Fruit fly (Drosophila melanogaster) whole organism, adult: ENCODE results near the gene Strump.

Source experiments
- CG11617 ChIP-seq: fragments of 200-800 bp; sonication (Bioruptor generic); optimal IDR thresholded peaks from 2 replicates; lab custom pipeline; 2017; ENCODE audit warnings: mild to moderate bottlenecking, missing biosample characterization, missing genetic modification reagents, missing genetic modification characterization
- CG12768 ChIP-seq: fragments of 200-800 bp; sonication (Bioruptor generic); optimal IDR thresholded peaks from 2 replicates; lab custom pipeline; 2017; ENCODE audit warnings: missing biosample characterization, missing genetic modification characterization, mild to moderate bottlenecking, moderate library complexity, missing genetic modification reagents
- CG14711 ChIP-seq: fragments of 200-800 bp; sonication (Bioruptor generic); optimal IDR thresholded peaks from 2 replicates; lab custom pipeline; 2018; ENCODE audit warnings: missing biosample characterization, mild to moderate bottlenecking, missing genetic modification characterization, moderate library complexity
- CG1620 ChIP-seq: fragments of 200-800 bp; sonication (Bioruptor generic); optimal IDR thresholded peaks from 2 replicates; lab custom pipeline; 2016; ENCODE audit warnings: missing biosample characterization, missing genetic modification characterization
- CG33017 ChIP-seq: fragments of 200-800 bp; sonication (Bioruptor generic); optimal IDR thresholded peaks from 2 replicates; lab custom pipeline; 2018; ENCODE audit warnings: missing biosample characterization, mild to moderate bottlenecking, missing genetic modification characterization, moderate library complexity
- CG5204 ChIP-seq: fragments of 200-800 bp; sonication (Bioruptor generic); optimal IDR thresholded peaks from 2 replicates; lab custom pipeline; 2016; ENCODE audit warnings: missing biosample characterization, missing genetic modification characterization
- CG7045 ChIP-seq: fragments of 200-800 bp; sonication (Bioruptor generic); optimal IDR thresholded peaks from 2 replicates; lab custom pipeline; 2017; ENCODE audit warnings: missing biosample characterization, mild to moderate bottlenecking, missing genetic modification characterization
- CG7101 ChIP-seq: fragments of 200-800 bp; sonication (Bioruptor generic); optimal IDR thresholded peaks from 2 replicates; lab custom pipeline; 2018; ENCODE audit warnings: missing biosample characterization, mild to moderate bottlenecking, missing genetic modification characterization, moderate library complexity
- Clk ChIP-seq: fragments of 200-800 bp; sonication (Bioruptor generic); optimal IDR thresholded peaks from 2 replicates; lab custom pipeline; 2017; ENCODE audit warnings: missing biosample characterization, missing genetic modification characterization
- Crg-1 ChIP-seq: fragments of 200-800 bp; sonication (Bioruptor generic); optimal IDR thresholded peaks from 2 replicates; lab custom pipeline; 2016; ENCODE audit warnings: missing biosample characterization, missing genetic modification characterization
- Hr96 ChIP-seq: fragments of 200-800 bp; sonication (Bioruptor generic); optimal IDR thresholded peaks from 2 replicates; lab custom pipeline; 2016; ENCODE audit warnings: missing biosample characterization, missing genetic modification characterization
- Mnt ChIP-seq: fragments of 200-800 bp; sonication (Bioruptor generic); optimal IDR thresholded peaks from 2 replicates; lab custom pipeline; 2016; ENCODE audit warnings: missing biosample characterization, mild to moderate bottlenecking, missing genetic modification characterization
- bab1 ChIP-seq: fragments of 200-800 bp; sonication (Bioruptor generic); optimal IDR thresholded peaks from 3 replicates; lab custom pipeline; 2019; ENCODE audit warnings: missing biosample characterization, mild to moderate bottlenecking, missing genetic modification characterization, moderate library complexity
- cic ChIP-seq: fragments of 200-800 bp; sonication (Bioruptor generic); optimal IDR thresholded peaks from 2 replicates; lab custom pipeline; 2017; ENCODE audit warnings: missing biosample characterization, mild to moderate bottlenecking, missing genetic modification characterization, moderate library complexity
- cnc ChIP-seq, 2 experiments: fragments of >200 bp; optimal IDR thresholded peaks; 2 replicates each; lab custom pipeline; 2017
- kay ChIP-seq: fragments of 200-800 bp; sonication (Bioruptor generic); peaks from one replicate; lab custom pipeline; 2016; ENCODE audit warnings: missing biosample characterization, missing genetic modification characterization, borderline replicate concordance
- ovo ChIP-seq: fragments of 200-800 bp; sonication (Bioruptor generic); optimal IDR thresholded peaks from 2 replicates; lab custom pipeline; 2016; ENCODE audit warnings: missing biosample characterization, missing genetic modification characterization
- pad ChIP-seq: fragments of 200-800 bp; sonication (Bioruptor generic); optimal IDR thresholded peaks from 3 replicates; lab custom pipeline; 2017; ENCODE audit warnings: missing biosample characterization, missing genetic modification characterization, mild to moderate bottlenecking, moderate library complexity, missing genetic modification reagents
- tj ChIP-seq: fragments of 200-800 bp; sonication (Bioruptor generic); optimal IDR thresholded peaks from 3 replicates; lab custom pipeline; 2017; ENCODE audit warnings: missing biosample characterization, mild to moderate bottlenecking, missing genetic modification characterization, moderate library complexity
- toe ChIP-seq: fragments of 200-800 bp; sonication (Bioruptor generic); optimal IDR thresholded peaks from 2 replicates; lab custom pipeline; 2016; ENCODE audit warnings: missing biosample characterization, missing genetic modification characterization

The Strump gene

dm6 chr3L:16132067-16132418 lies 10.2 kb downstream of the Strump start:
- TF ChIP-seq Clk (GFP tag; lab: Kevin White, UChicago) (no peak), cnc (optimal IDR thresholded peaks at IDR 0.05; lab: Kevin White, UChicago) (no peak)

dm6 chr3L:16136819-16137553 lies 15.2 kb downstream of the Strump start:
- TF ChIP-seq CG14711 (tag; lab: Kevin White, UChicago): no peak
- peak; percentile 41 for TF ChIP-seq cic
- no peak for TF ChIP-seq CG33017 (tag; lab: Kevin White, UChicago)

DNA sequence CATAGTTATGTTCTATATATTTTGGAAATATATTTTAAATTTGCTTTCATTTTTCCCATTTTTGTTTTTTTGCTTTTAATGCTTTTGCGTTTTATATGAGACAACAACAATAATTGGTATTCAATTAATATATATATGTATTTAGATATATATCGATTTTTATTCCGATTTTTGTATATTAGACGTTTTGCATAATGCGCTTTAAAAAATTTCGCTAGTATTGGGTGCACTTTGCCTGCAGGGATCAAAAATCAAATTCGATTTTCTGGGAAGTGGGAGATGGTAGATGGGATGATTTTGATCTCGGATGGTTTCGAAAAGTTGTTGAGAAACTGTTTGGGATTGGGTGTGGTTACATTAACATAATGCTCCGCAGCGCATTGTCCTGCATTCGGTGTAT lies 16.0 kb downstream of the Strump start, which contains the start of gene CG5157:
CG5157 (minus strand) TSS at position 101 of the 400 bp plus-strand sequence.
- no peak for TF ChIP-seq cnc (optimal IDR thresholded peaks at IDR 0.05; lab: Kevin White, UChicago)
- TF ChIP-seq Hr96 (GFP tag; lab: Kevin White, UChicago): no peak

- TF ChIP-seq bab1 (GFP tag; lab: Kevin White, UChicago) (peak; percentile 41), CG7101 (tag; lab: Kevin White, UChicago) (no peak), CG14711 (tag; lab: Kevin White, UChicago) (peak; percentile 98)
These were observed 17.3 kb downstream of the Strump start for dm6 chr3L:16139131-16139530.

- TF ChIP-seq CG33017 (tag; lab: Kevin White, UChicago) (no peak), Hr96 (GFP tag; lab: Kevin White, UChicago) (no peak), CG1620 (GFP tag; lab: Kevin White, UChicago) (no peak), CG14711 (tag; lab: Kevin White, UChicago) (no peak), kay (GFP tag; lab: Kevin White, UChicago) (no peak)
These were observed 19.8 kb downstream of the Strump start for dm6 chr3L:16141556-16141955.

DNA sequence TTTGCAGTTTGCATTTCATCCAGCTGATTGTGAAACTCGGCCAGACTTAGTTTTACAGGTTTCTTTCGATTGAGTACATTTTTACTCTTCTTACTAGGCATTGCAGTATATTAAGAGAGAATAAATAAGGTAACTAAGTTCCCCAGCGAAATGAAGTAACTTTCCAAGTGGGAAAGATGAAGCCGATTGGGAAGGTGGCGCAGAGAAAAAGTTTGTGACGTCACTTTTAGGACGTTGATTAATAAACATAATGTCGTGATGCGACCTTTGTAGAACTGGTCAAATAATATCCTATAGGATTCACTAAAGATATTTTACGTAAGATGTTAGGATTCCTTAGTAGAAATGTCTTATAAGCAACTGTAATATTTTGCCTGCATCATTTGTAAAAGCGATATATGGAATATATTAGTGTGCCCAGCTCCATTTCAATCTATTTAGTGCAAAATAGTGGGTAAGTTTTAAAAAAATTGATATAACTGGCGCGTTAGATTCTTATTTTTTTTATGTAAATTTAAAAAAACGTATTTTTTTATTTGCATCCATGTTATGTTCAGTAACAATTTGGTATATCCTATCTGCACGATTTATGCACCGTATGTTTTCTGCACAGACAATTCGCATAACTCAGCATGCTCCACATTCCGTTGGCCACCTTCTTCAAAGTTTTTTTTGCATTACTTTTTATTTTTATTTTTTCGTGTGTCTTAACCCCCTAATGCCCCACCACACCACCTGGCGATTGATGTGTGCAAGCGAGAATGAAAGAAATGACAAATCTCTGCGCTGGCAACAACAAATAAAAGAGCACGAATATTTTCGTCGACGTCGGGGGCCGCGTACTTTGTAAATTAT lies 22.1 kb downstream of the Strump start, which contains the start of gene CG32152:
CG32152 (minus strand) TSS at position 352 of the 855 bp plus-strand sequence.
- peak; percentile 47 for TF ChIP-seq bab1 (GFP tag; lab: Kevin White, UChicago)
- no peak for TF ChIP-seq Mnt
- TF ChIP-seq tj: peak; percentile 87

- TF ChIP-seq CG12768 (GFP tag; lab: Kevin White, UChicago): no peak
- TF ChIP-seq Crg-1 (GFP tag; lab: Kevin White, UChicago): no peak
- no peak for TF ChIP-seq Mnt
These were observed 23.5 kb downstream of the Strump start for dm6 chr3L:16145282-16145681.

DNA sequence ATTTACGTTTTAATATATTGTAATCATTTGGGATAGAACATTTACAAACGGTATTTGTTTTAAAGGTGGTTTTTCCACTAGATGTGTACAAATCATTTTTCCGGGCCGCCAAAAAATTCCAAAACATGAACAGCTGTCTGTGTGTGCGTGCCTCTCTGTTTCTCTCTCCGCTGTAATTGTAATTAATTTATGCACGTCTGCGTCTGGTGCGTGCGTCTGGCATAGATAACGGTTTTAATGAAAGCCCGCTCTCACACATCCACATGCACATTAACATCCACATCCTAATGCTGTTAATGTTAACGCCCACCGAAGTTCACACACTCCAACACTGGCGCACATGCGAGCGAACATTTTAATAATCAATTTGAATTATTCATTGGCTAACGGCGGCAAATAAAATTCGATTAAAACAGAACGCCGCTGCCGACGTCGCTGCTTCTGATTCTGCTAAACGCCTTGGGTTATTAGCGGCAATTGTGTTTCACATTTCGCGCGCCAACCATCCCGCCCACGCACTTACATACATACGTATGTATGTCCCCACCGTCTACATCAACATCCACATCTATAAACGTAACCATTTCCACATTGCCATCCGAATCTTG lies 24.2 kb downstream of the Strump start:
- TF ChIP-seq cnc (optimal IDR thresholded peaks at IDR 0.05; lab: Kevin White, UChicago) (no peak), kay (GFP tag; lab: Kevin White, UChicago) (no peak), ovo (GFP tag; lab: Kevin White, UChicago) (no peak), CG7101 (tag; lab: Kevin White, UChicago) (no peak)

dm6 chr3L:16146539-16146934 lies 24.7 kb downstream of the Strump start:
- TF ChIP-seq CG7045 (GFP tag; lab: Kevin White, UChicago) (no peak), CG14711 (tag; lab: Kevin White, UChicago) (no peak), kay (GFP tag; lab: Kevin White, UChicago) (peak; percentile 66)

dm6 chr3L:16147325-16147724 lies 25.5 kb downstream of the Strump start:
- TF ChIP-seq CG1620 (GFP tag; lab: Kevin White, UChicago) (no peak), Crg-1 (GFP tag; lab: Kevin White, UChicago) (no peak), CG14711 (tag; lab: Kevin White, UChicago) (no peak), Hr96 (GFP tag; lab: Kevin White, UChicago) (no peak), tj (no peak), cnc (optimal IDR thresholded peaks at IDR 0.05; lab: Kevin White, UChicago) (no peak), Mnt (no peak), CG33017 (tag; lab: Kevin White, UChicago) (no peak), ovo (GFP tag; lab: Kevin White, UChicago) (no peak), CG12768 (GFP tag; lab: Kevin White, UChicago) (no peak), CG11617 (GFP tag; lab: Kevin White, UChicago) (no peak), toe (GFP tag; lab: Kevin White, UChicago) (no peak), kay (GFP tag; lab: Kevin White, UChicago) (no peak), cic (no peak), bab1 (GFP tag; lab: Kevin White, UChicago) (no peak), Clk (GFP tag; lab: Kevin White, UChicago) (no peak), CG7045 (GFP tag; lab: Kevin White, UChicago) (no peak), CG5204 (GFP tag; lab: Kevin White, UChicago) (no peak), pad (GFP tag; lab: Kevin White, UChicago) (no peak), CG7101 (tag; lab: Kevin White, UChicago) (no peak)
